Fruit fly (Drosophila melanogaster) whole organism, embryonic: ENCODE measurements around the gene Cep97.

ENCODE experiments used
- Abd-B ChIP-seq: fragments of 200-800 bp; sonication (Bioruptor generic); optimal IDR thresholded peaks from 2 replicates; lab custom pipeline; 2018; ENCODE audit warnings: missing biosample characterization, mild to moderate bottlenecking, missing genetic modification characterization, moderate library complexity
- CG14050 ChIP-seq: fragments of 200-800 bp; sonication (Bioruptor generic); IDR thresholded peaks from 3 replicates; pipeline ENCODE4 v1.3.6; 2022; ENCODE audit warnings: missing biosample characterization, missing genetic modification characterization
- CG1603 ChIP-seq: fragments of 200-800 bp; sonication (Bioruptor generic); optimal IDR thresholded peaks from 2 replicates; lab custom pipeline; 2019; ENCODE audit warnings: missing biosample characterization, mild to moderate bottlenecking, missing genetic modification characterization, moderate library complexity
- CG17328 ChIP-seq: fragments of 200-800 bp; sonication (Bioruptor generic); IDR thresholded peaks from 2 replicates; pipeline ENCODE4 v1.3.6; 2022; ENCODE audit warnings: missing biosample characterization, missing genetic modification characterization
- CG17568 ChIP-seq: fragments of 200-800 bp; sonication (Bioruptor generic); optimal IDR thresholded peaks from 2 replicates; lab custom pipeline; 2018; ENCODE audit warnings: missing biosample characterization, mild to moderate bottlenecking, missing genetic modification characterization, moderate library complexity
- CG17829 ChIP-seq: fragments of 200-800 bp; optimal IDR thresholded peaks from 2 replicates; lab custom pipeline; 2019; ENCODE audit warnings: missing biosample characterization, mild to moderate bottlenecking, missing genetic modification characterization, moderate library complexity
- CG30403 ChIP-seq: fragments of 200-800 bp; sonication (Bioruptor generic); optimal IDR thresholded peaks from 3 replicates; lab custom pipeline; 2016; ENCODE audit warnings: missing biosample characterization, missing genetic modification characterization
- CG8388 ChIP-seq: fragments of 200-800 bp; sonication (Bioruptor generic); optimal IDR thresholded peaks from 2 replicates; lab custom pipeline; 2019; ENCODE audit warnings: missing biosample characterization, mild to moderate bottlenecking, missing genetic modification characterization, moderate library complexity
- CHES-1-like ChIP-seq: fragments of 200-800 bp; sonication (Bioruptor generic); optimal IDR thresholded peaks from 2 replicates; lab custom pipeline; 2016; ENCODE audit warnings: missing biosample characterization, missing genetic modification characterization
- Chrac-16 ChIP-seq: fragments of 200-800 bp; sonication (Bioruptor generic); optimal IDR thresholded peaks from 3 replicates; lab custom pipeline; 2016; ENCODE audit warnings: missing biosample characterization, missing genetic modification characterization
- D ChIP-seq, 2 experiments: fragments of 200-800 bp in 1 of 2; fragments of >200 bp in 1 of 2; sonication (Bioruptor generic) in 1 of 2; optimal IDR thresholded peaks; 2 replicates in 1 of 2; 3 replicates in 1 of 2; lab custom pipeline; 2017; ENCODE audit warnings: mild to moderate bottlenecking in 1 of 2, missing biosample characterization in 1 of 2, missing genetic modification characterization in 1 of 2, missing genetic modification reagents in 1 of 2
- Ets65A ChIP-seq: fragments of 200-800 bp; sonication (Bioruptor generic); peaks from one replicate; lab custom pipeline; 2016; ENCODE audit warnings: missing biosample characterization, missing genetic modification characterization
- GATAe ChIP-seq: fragments of 200-800 bp; sonication (Bioruptor generic); conservative IDR thresholded peaks from 2 replicates; pipeline ENCODE4 v1.3.6; 2022; ENCODE audit warnings: missing biosample characterization, missing genetic modification characterization
- H2.0 ChIP-seq: fragments of 200-800 bp; sonication (Bioruptor generic); IDR thresholded peaks from 2 replicates; pipeline ENCODE4 v1.3.6; 2022; ENCODE audit warnings: missing biosample characterization, missing genetic modification characterization
- HLHmδ ChIP-seq: fragments of 200-800 bp; sonication (Bioruptor generic); optimal IDR thresholded peaks from 2 replicates; lab custom pipeline; 2018; ENCODE audit warnings: missing biosample characterization, mild to moderate bottlenecking, missing genetic modification characterization, moderate library complexity
- MBD-R2 ChIP-seq: fragments of 200-800 bp; sonication (Bioruptor generic); IDR thresholded peaks from 2 replicates; pipeline ENCODE4 v1.3.6; 2022; ENCODE audit warnings: missing biosample characterization, missing genetic modification characterization
- Mad ChIP-seq: fragments of 200-800 bp; sonication (Bioruptor generic); optimal IDR thresholded peaks from 2 replicates; lab custom pipeline; 2016; ENCODE audit warnings: missing biosample characterization, missing genetic modification characterization
- Myb ChIP-seq: fragments of 200-800 bp; sonication (Bioruptor generic); optimal IDR thresholded peaks from 2 replicates; lab custom pipeline; 2016; ENCODE audit warnings: missing biosample characterization, missing genetic modification characterization
- Nf-YC ChIP-seq: fragments of 200-800 bp; optimal IDR thresholded peaks from 3 replicates; lab custom pipeline; 2019; ENCODE audit warnings: missing biosample characterization, mild to moderate bottlenecking, missing genetic modification characterization, moderate library complexity
- Oli ChIP-seq: fragments of 200-800 bp; sonication (Bioruptor generic); optimal IDR thresholded peaks from 2 replicates; lab custom pipeline; 2018; ENCODE audit warnings: missing biosample characterization, mild to moderate bottlenecking, missing genetic modification characterization, moderate library complexity
- Ssrp ChIP-seq: fragments of 200-800 bp; sonication (Bioruptor generic); optimal IDR thresholded peaks from 2 replicates; lab custom pipeline; 2018; ENCODE audit warnings: missing biosample characterization, mild to moderate bottlenecking, missing genetic modification characterization, moderate library complexity
- Trl ChIP-seq, 3 experiments: fragments of >200 bp in 2 of 3; fragments of 200-800 bp in 1 of 3; sonication (Bioruptor generic) in 1 of 3; optimal IDR thresholded peaks; 2 replicates in 1 of 3; 3 replicates in 2 of 3; lab custom pipeline; 2016 to 2017; ENCODE audit warnings: missing biosample characterization in 1 of 3, missing genetic modification characterization in 1 of 3
- bsh ChIP-seq, 2 experiments: fragments of 200-800 bp; sonication (Bioruptor generic); optimal IDR thresholded peaks; 2 replicates each; lab custom pipeline; 2017 to 2018; ENCODE audit warnings: mild to moderate bottlenecking in 2 of 2, missing biosample characterization in 2 of 2, missing genetic modification characterization in 2 of 2, moderate library complexity in 1 of 2
- cg ChIP-seq: fragments of 200-800 bp; sonication (Bioruptor generic); optimal IDR thresholded peaks from 3 replicates; lab custom pipeline; 2019; ENCODE audit warnings: missing biosample characterization, mild to moderate bottlenecking, missing genetic modification characterization, moderate library complexity
- ci ChIP-seq: fragments of 200-800 bp; sonication (Bioruptor generic); IDR thresholded peaks from 3 replicates; pipeline ENCODE4 v1.3.6; 2022; ENCODE audit warnings: missing biosample characterization, missing genetic modification characterization
- dmrt11E ChIP-seq: fragments of 200-800 bp; sonication (Bioruptor generic); optimal IDR thresholded peaks from 3 replicates; lab custom pipeline; 2018; ENCODE audit warnings: missing biosample characterization, mild to moderate bottlenecking, missing genetic modification characterization, moderate library complexity
- dysf ChIP-seq: fragments of 200-800 bp; sonication (Bioruptor generic); IDR thresholded peaks from 3 replicates; pipeline ENCODE4 v1.3.6; 2022; ENCODE audit warnings: missing biosample characterization, missing genetic modification characterization
- gem ChIP-seq: fragments of 200-800 bp; sonication (Bioruptor generic); optimal IDR thresholded peaks from 2 replicates; lab custom pipeline; 2019; ENCODE audit warnings: missing biosample characterization, mild to moderate bottlenecking, missing genetic modification characterization, moderate library complexity
- gsb-n ChIP-seq: fragments of 200-800 bp; sonication (Bioruptor generic); optimal IDR thresholded peaks from 3 replicates; lab custom pipeline; 2018; ENCODE audit warnings: missing biosample characterization, mild to moderate bottlenecking, missing genetic modification characterization
- kay ChIP-seq: fragments of 200-800 bp; sonication (Bioruptor generic); optimal IDR thresholded peaks from 2 replicates; lab custom pipeline; 2016; ENCODE audit warnings: missing biosample characterization, missing genetic modification characterization
- lilli ChIP-seq: fragments of 200-800 bp; sonication (Bioruptor generic); optimal IDR thresholded peaks from 3 replicates; lab custom pipeline; 2016; ENCODE audit warnings: missing biosample characterization, missing genetic modification characterization
- lmd ChIP-seq: fragments of 200-800 bp; sonication (Bioruptor generic); IDR thresholded peaks from 2 replicates; pipeline ENCODE4 v1.3.6; 2022; ENCODE audit warnings: missing biosample characterization, missing genetic modification characterization
- lola ChIP-seq, 3 experiments: fragments of >200 bp in 2 of 3; fragments of 200-800 bp in 1 of 3; sonication (Bioruptor generic) in 1 of 3; optimal IDR thresholded peaks; 2 replicates each; lab custom pipeline; 2017 to 2019; ENCODE audit warnings: missing biosample characterization in 3 of 3, missing genetic modification characterization in 3 of 3, mild to moderate bottlenecking in 1 of 3, moderate library complexity in 1 of 3
- nerfin-2 ChIP-seq: fragments of 200-800 bp; sonication (Bioruptor generic); IDR thresholded peaks from 2 replicates; pipeline ENCODE4 v1.3.6; 2022; ENCODE audit warnings: missing biosample characterization, missing genetic modification characterization; ENCODE audit not compliant: partially characterized antibody
- oc ChIP-seq: fragments of 200-800 bp; sonication (Bioruptor generic); optimal IDR thresholded peaks from 2 replicates; lab custom pipeline; 2018; ENCODE audit warnings: missing biosample characterization, mild to moderate bottlenecking, missing genetic modification characterization, moderate library complexity
- prd ChIP-seq, 3 experiments: fragments of >200 bp in 2 of 3; fragments of 200-800 bp in 1 of 3; sonication (Bioruptor generic) in 1 of 3; optimal IDR thresholded peaks in 2 of 3; IDR thresholded peaks in 1 of 3; 2 replicates in 2 of 3; 3 replicates in 1 of 3; pipeline versions ENCODE4 v1.3.6 to Lab custom; 2017 to 2022; ENCODE audit warnings: missing biosample characterization in 1 of 3, missing genetic modification characterization in 1 of 3
- ro ChIP-seq: fragments of 200-800 bp; sonication (Bioruptor generic); IDR thresholded peaks from 2 replicates; pipeline ENCODE4 v1.3.6; 2022; ENCODE audit warnings: missing biosample characterization, missing genetic modification characterization
- row ChIP-seq: fragments of 200-800 bp; sonication (Bioruptor generic); IDR thresholded peaks from 3 replicates; pipeline ENCODE4 v1.3.6; 2022; ENCODE audit warnings: missing biosample characterization, missing genetic modification characterization
- sd ChIP-seq: fragments of 200-800 bp; sonication (Bioruptor generic); optimal IDR thresholded peaks from 3 replicates; lab custom pipeline; 2018; ENCODE audit warnings: missing biosample characterization, mild to moderate bottlenecking, missing genetic modification characterization, moderate library complexity
- sqz ChIP-seq: fragments of 200-800 bp; sonication (Bioruptor generic); optimal IDR thresholded peaks from 3 replicates; lab custom pipeline; 2018; ENCODE audit warnings: missing biosample characterization, mild to moderate bottlenecking, missing genetic modification characterization
- tin ChIP-seq: fragments of 200-800 bp; sonication (Bioruptor generic); optimal IDR thresholded peaks from 3 replicates; lab custom pipeline; 2016; ENCODE audit warnings: missing biosample characterization, missing genetic modification characterization
- ttk ChIP-seq: fragments of 200-800 bp; sonication (Bioruptor generic); IDR thresholded peaks from 2 replicates; pipeline ENCODE4 v2.1.2; 2022; ENCODE audit warnings: missing biosample characterization, missing genetic modification characterization
- tx ChIP-seq: fragments of 200-800 bp; sonication (Bioruptor generic); optimal IDR thresholded peaks from 2 replicates; lab custom pipeline; 2016; ENCODE audit warnings: missing biosample characterization, missing genetic modification characterization
- unpg ChIP-seq: fragments of 200-800 bp; sonication (Bioruptor generic); optimal IDR thresholded peaks from 3 replicates; lab custom pipeline; 2018; ENCODE audit warnings: missing biosample characterization, mild to moderate bottlenecking, missing genetic modification characterization, moderate library complexity
- vnd ChIP-seq: fragments of 200-800 bp; sonication (Bioruptor generic); IDR thresholded peaks from 3 replicates; pipeline ENCODE4 v1.3.6; 2022; ENCODE audit warnings: missing biosample characterization, missing genetic modification characterization; ENCODE audit not compliant: partially characterized antibody
- vvl ChIP-seq: fragments of 200-800 bp; sonication (Bioruptor generic); IDR thresholded peaks from 2 replicates; pipeline ENCODE4 v1.3.6; 2022; ENCODE audit warnings: missing biosample characterization, missing genetic modification characterization
- zfh1 ChIP-seq: fragments of 200-800 bp; sonication (Bioruptor generic); IDR thresholded peaks from 3 replicates; pipeline ENCODE4 v1.3.6; 2022; ENCODE audit warnings: missing biosample characterization, missing genetic modification characterization

Gene Cep97

dm6 chr2L:3840975-3841374 lies 26.5 kb upstream of the Cep97 start (continued):
- TF ChIP-seq CG30403 (GFP tag; lab: Kevin White, UChicago) (peak; percentile 28), nerfin-2 (GFP tag; lab: Robert Waterston, UW) (no peak), Trl (optimal IDR thresholded peaks at IDR 0.05; lab: Kevin White, UChicago) (no peak), Trl (GFP tag; optimal IDR thresholded peaks at IDR 0.05; lab: Kevin White, UChicago) (peak; percentile 14), oc (no peak), Myb (GFP tag; lab: Kevin White, UChicago) (no peak), Abd-B (GFP tag; lab: Kevin White, UChicago) (no peak), tin (GFP tag; lab: Kevin White, UChicago) (peak; percentile 19), ttk (GFP tag; lab: Robert Waterston, UW) (0 out of 2 replicates have a peak, but pooled peaks have one; percentile 17), kay (GFP tag; lab: Kevin White, UChicago) (no peak)

- TF ChIP-seq Mad (GFP tag; lab: Kevin White, UChicago) = no peak
- TF ChIP-seq CG17829 (tag; lab: Kevin White, UChicago) = no peak
- peak; percentile 3 for TF ChIP-seq CG30403 (GFP tag; lab: Kevin White, UChicago)
- TF ChIP-seq Chrac-16 (GFP tag; lab: Kevin White, UChicago) = no peak
- TF ChIP-seq GATAe = no peak
- 0 out of 2 replicates have a peak, but pooled peaks have one; percentile 13 for TF ChIP-seq vvl (GFP tag; lab: Robert Waterston, UW)
- no peak for TF ChIP-seq ro
- no peak for TF ChIP-seq cg
- no peak for TF ChIP-seq prd (optimal IDR thresholded peaks at IDR 0.05; lab: Kevin White, UChicago)
- TF ChIP-seq prd (GFP tag; IDR thresholded peaks at IDR 0.05; lab: Robert Waterston, UW) = no peak
- 0 out of 3 replicates have a peak, but pooled peaks have one; percentile 32 for TF ChIP-seq zfh1 (GFP tag; lab: Robert Waterston, UW)
- peak; percentile 32; the same call in 1 of the 2 replicates for TF ChIP-seq CG17328 (GFP tag; lab: Robert Waterston, UW)
- TF ChIP-seq CG8388 (GFP tag; lab: Kevin White, UChicago) = peak; percentile 44
- TF ChIP-seq gem (tag; lab: Kevin White, UChicago) = peak; percentile 37
- no peak for TF ChIP-seq sqz
- TF ChIP-seq CG17568 (GFP tag; lab: Kevin White, UChicago) = no peak
- 0 out of 2 replicates have a peak, but pooled peaks have one; percentile 15 for TF ChIP-seq lmd
- peak; percentile 33 for TF ChIP-seq unpg
- peak; percentile 9; the same call in 1 of the 3 replicates for TF ChIP-seq row
- TF ChIP-seq CG14050 = no peak
- TF ChIP-seq Nf-YC (tag; lab: Kevin White, UChicago) = no peak
- no peak for TF ChIP-seq tx (GFP tag; lab: Kevin White, UChicago)
- no peak for TF ChIP-seq HLHmδ (GFP tag; lab: Kevin White, UChicago)
- TF ChIP-seq MBD-R2 = no peak
- TF ChIP-seq lola (GFP tag; optimal IDR thresholded peaks at IDR 0.05; lab: Kevin White, UChicago) = peak in 1 of 3 experiments; percentile 0
- peak; percentile 53; the same call in 1 of the 3 replicates for TF ChIP-seq ci (GFP tag; lab: Robert Waterston, UW)
- TF ChIP-seq Oli (tag; lab: Kevin White, UChicago) = peak; percentile 0
- no peak for TF ChIP-seq vnd (GFP tag; lab: Robert Waterston, UW)
- peak; percentile 48; the same call in 1 of the 2 replicates for TF ChIP-seq H2.0 (GFP tag; lab: Robert Waterston, UW)
- no peak for TF ChIP-seq D (optimal IDR thresholded peaks at IDR 0.05; lab: Kevin White, UChicago)
- TF ChIP-seq D (GFP tag; optimal IDR thresholded peaks at IDR 0.05; lab: Kevin White, UChicago) = no peak
- peak; percentile 2 for TF ChIP-seq Ssrp (tag; lab: Kevin White, UChicago)
- TF ChIP-seq sd (tag; lab: Kevin White, UChicago) = no peak
- no peak for TF ChIP-seq CHES-1-like (GFP tag; lab: Kevin White, UChicago)
- TF ChIP-seq dmrt11E (tag; lab: Kevin White, UChicago) = peak; percentile 52
- peak; percentile 44 for TF ChIP-seq Ets65A
- TF ChIP-seq CG1603 (tag; lab: Kevin White, UChicago) = peak; percentile 24
- TF ChIP-seq gsb-n (tag; lab: Kevin White, UChicago) = no peak
- peak in 1 of 2 experiments; percentile 51 for TF ChIP-seq bsh (GFP tag; optimal IDR thresholded peaks at IDR 0.05; lab: Kevin White, UChicago)
- TF ChIP-seq lilli = peak; percentile 11
- TF ChIP-seq dysf (GFP tag; lab: Robert Waterston, UW) = 0 out of 3 replicates have a peak, but pooled peaks have one; percentile 30
Observed at dm6 chr2L:3844135-3844534, 23.4 kb upstream of the Cep97 start.
